Fruit fly (Drosophila melanogaster) whole organism, embryonic: Measurements from ENCODE around the gene SrpRalpha.

Source experiments
- Atf6 ChIP-seq: fragments of 200-800 bp; sonication (Bioruptor generic); IDR thresholded peaks from 2 replicates; pipeline ENCODE4 v1.3.6; 2022; ENCODE audit warnings: missing biosample characterization, missing genetic modification characterization
- BEAF-32 ChIP-seq: fragments of 200-800 bp; sonication (Bioruptor generic); optimal IDR thresholded peaks from 3 replicates; lab custom pipeline; 2017; ENCODE audit warnings: missing biosample characterization, missing genetic modification characterization, mild to moderate bottlenecking, moderate library complexity, missing genetic modification reagents
- CG10147 ChIP-seq: fragments of 200-800 bp; sonication (Bioruptor generic); optimal IDR thresholded peaks from 2 replicates; lab custom pipeline; 2019; ENCODE audit warnings: missing biosample characterization, mild to moderate bottlenecking, missing genetic modification characterization, moderate library complexity
- CG11398 ChIP-seq: fragments of 200-800 bp; sonication (Bioruptor generic); optimal IDR thresholded peaks from 2 replicates; lab custom pipeline; 2016; ENCODE audit warnings: missing biosample characterization, missing genetic modification characterization
- CG11504 ChIP-seq: fragments of 200-800 bp; sonication (Bioruptor generic); optimal IDR thresholded peaks from 3 replicates; lab custom pipeline; 2019; ENCODE audit warnings: missing biosample characterization, mild to moderate bottlenecking, missing genetic modification characterization, moderate library complexity
- CG13296 ChIP-seq: fragments of 200-800 bp; sonication (Bioruptor generic); optimal IDR thresholded peaks from 3 replicates; lab custom pipeline; 2018; ENCODE audit warnings: missing biosample characterization, mild to moderate bottlenecking, missing genetic modification characterization
- CG14710 ChIP-seq: fragments of 200-800 bp; sonication (Bioruptor generic); optimal IDR thresholded peaks from 3 replicates; lab custom pipeline; 2019; ENCODE audit warnings: missing biosample characterization, mild to moderate bottlenecking, missing genetic modification characterization, moderate library complexity
- CG15073 ChIP-seq: fragments of 200-800 bp; sonication (Bioruptor generic); optimal IDR thresholded peaks from 2 replicates; lab custom pipeline; 2016; ENCODE audit warnings: missing biosample characterization, missing genetic modification characterization
- CG1603 ChIP-seq: fragments of 200-800 bp; sonication (Bioruptor generic); optimal IDR thresholded peaks from 2 replicates; lab custom pipeline; 2019; ENCODE audit warnings: missing biosample characterization, mild to moderate bottlenecking, missing genetic modification characterization, moderate library complexity
- CG1647 ChIP-seq: fragments of 200-800 bp; sonication (Bioruptor generic); optimal IDR thresholded peaks from 3 replicates; lab custom pipeline; 2016; ENCODE audit warnings: missing biosample characterization, missing genetic modification characterization
- CG16863 ChIP-seq: fragments of 200-800 bp; sonication (Bioruptor generic); optimal IDR thresholded peaks from 3 replicates; lab custom pipeline; 2016; ENCODE audit warnings: missing biosample characterization, missing genetic modification characterization
- CG30431 ChIP-seq: fragments of 200-800 bp; sonication (Bioruptor generic); optimal IDR thresholded peaks from 2 replicates; lab custom pipeline; 2017; ENCODE audit warnings: missing biosample characterization, missing genetic modification characterization
- CG31365 ChIP-seq: fragments of 200-800 bp; sonication (Bioruptor generic); optimal IDR thresholded peaks from 2 replicates; lab custom pipeline; 2018; ENCODE audit warnings: missing biosample characterization, mild to moderate bottlenecking, missing genetic modification characterization
- CG3163 ChIP-seq: fragments of 200-800 bp; sonication (Bioruptor generic); optimal IDR thresholded peaks from 3 replicates; lab custom pipeline; 2016; ENCODE audit warnings: missing biosample characterization, missing genetic modification characterization
- CG32532 ChIP-seq: fragments of 200-800 bp; sonication (Bioruptor generic); IDR thresholded peaks from 2 replicates; pipeline ENCODE4 v1.3.6; 2022; ENCODE audit warnings: missing biosample characterization, missing genetic modification characterization
- CG4424 ChIP-seq: fragments of 200-800 bp; sonication (Bioruptor generic); optimal IDR thresholded peaks from 3 replicates; lab custom pipeline; 2016; ENCODE audit warnings: missing biosample characterization, missing genetic modification characterization
- CG6254 ChIP-seq: fragments of 200-800 bp; sonication (Bioruptor generic); optimal IDR thresholded peaks from 3 replicates; lab custom pipeline; 2017; ENCODE audit warnings: mild to moderate bottlenecking, missing biosample characterization, missing genetic modification reagents, missing genetic modification characterization
- CG9437 ChIP-seq: fragments of 200-800 bp; sonication (Bioruptor generic); optimal IDR thresholded peaks from 2 replicates; lab custom pipeline; 2018; ENCODE audit warnings: missing biosample characterization, mild to moderate bottlenecking, missing genetic modification characterization
- CG9817 ChIP-seq: fragments of 200-800 bp; sonication (Bioruptor generic); optimal IDR thresholded peaks from 2 replicates; lab custom pipeline; 2018; ENCODE audit warnings: missing biosample characterization, mild to moderate bottlenecking, missing genetic modification characterization, moderate library complexity
- D ChIP-seq, 2 experiments: fragments of 200-800 bp in 1 of 2; fragments of >200 bp in 1 of 2; sonication (Bioruptor generic) in 1 of 2; optimal IDR thresholded peaks; 2 replicates in 1 of 2; 3 replicates in 1 of 2; lab custom pipeline; 2017; ENCODE audit warnings: mild to moderate bottlenecking in 1 of 2, missing biosample characterization in 1 of 2, missing genetic modification characterization in 1 of 2, missing genetic modification reagents in 1 of 2
- H15 ChIP-seq: fragments of 200-800 bp; sonication (Bioruptor generic); IDR thresholded peaks from 3 replicates; pipeline ENCODE4 v1.3.6; 2022; ENCODE audit warnings: missing biosample characterization, missing genetic modification characterization
- Hsf ChIP-seq: fragments of 200-800 bp; sonication (Bioruptor generic); optimal IDR thresholded peaks from 3 replicates; lab custom pipeline; 2016; ENCODE audit warnings: missing biosample characterization, missing genetic modification characterization
- MESR4 ChIP-seq: fragments of 200-800 bp; sonication (Bioruptor generic); optimal IDR thresholded peaks from 2 replicates; lab custom pipeline; 2018; ENCODE audit warnings: missing biosample characterization, mild to moderate bottlenecking, missing genetic modification characterization, moderate library complexity
- NC2α ChIP-seq: fragments of 200-800 bp; sonication (Bioruptor generic); optimal IDR thresholded peaks from 2 replicates; lab custom pipeline; 2016; ENCODE audit warnings: missing biosample characterization, missing genetic modification characterization
- Oaz ChIP-seq: fragments of 200-800 bp; sonication (Bioruptor generic); IDR thresholded peaks from 2 replicates; pipeline ENCODE4 v1.3.6; 2022; ENCODE audit warnings: missing biosample characterization, missing genetic modification characterization
- Optix ChIP-seq: fragments of 200-800 bp; sonication (Bioruptor generic); IDR thresholded peaks from 3 replicates; pipeline ENCODE4 v1.3.6; 2022; ENCODE audit warnings: missing biosample characterization, missing genetic modification characterization
- Scr ChIP-seq: fragments of 200-800 bp; sonication (Bioruptor generic); IDR thresholded peaks from 2 replicates; pipeline ENCODE4 v1.3.6; 2022; ENCODE audit warnings: missing biosample characterization, missing genetic modification characterization; ENCODE audit not compliant: partially characterized antibody
- Sry-δ ChIP-seq: fragments of 200-800 bp; sonication (Bioruptor generic); optimal IDR thresholded peaks from 2 replicates; lab custom pipeline; 2016; ENCODE audit warnings: missing biosample characterization, missing genetic modification characterization
- ac ChIP-seq: fragments of 200-800 bp; sonication (Bioruptor generic); optimal IDR thresholded peaks from 3 replicates; lab custom pipeline; 2017; ENCODE audit warnings: missing biosample characterization, mild to moderate bottlenecking, missing genetic modification characterization
- ara ChIP-seq: fragments of 200-800 bp; sonication (Bioruptor generic); IDR thresholded peaks from 2 replicates; pipeline ENCODE4 v1.3.6; 2022; ENCODE audit warnings: missing biosample characterization, missing genetic modification characterization
- ato ChIP-seq: fragments of 200-800 bp; sonication (Bioruptor generic); IDR thresholded peaks from 2 replicates; pipeline ENCODE4 v1.3.6; 2022; ENCODE audit warnings: missing biosample characterization, missing genetic modification characterization; ENCODE audit not compliant: partially characterized antibody
- dan ChIP-seq: fragments of 200-800 bp; sonication (Bioruptor generic); IDR thresholded peaks from 2 replicates; pipeline ENCODE4 v1.3.6; 2022; ENCODE audit warnings: missing biosample characterization, missing genetic modification characterization
- dati ChIP-seq: fragments of 200-800 bp; sonication (Bioruptor generic); IDR thresholded peaks from 2 replicates; pipeline ENCODE4 v1.3.6; 2022; ENCODE audit warnings: missing biosample characterization, missing genetic modification characterization
- dimm ChIP-seq: fragments of 200-800 bp; sonication (Bioruptor generic); IDR thresholded peaks from 2 replicates; pipeline ENCODE4 v1.3.6; 2022; ENCODE audit warnings: missing biosample characterization, missing genetic modification characterization
- dm ChIP-seq: fragments of 200-800 bp; sonication (Bioruptor generic); optimal IDR thresholded peaks from 3 replicates; lab custom pipeline; 2016; ENCODE audit warnings: missing biosample characterization, missing genetic modification characterization
- eve ChIP-seq, 2 experiments: fragments of >200 bp; optimal IDR thresholded peaks; 2 replicates each; lab custom pipeline; 2017; ENCODE audit warnings: missing biosample characterization in 2 of 2, missing genetic modification characterization in 2 of 2
- exex ChIP-seq: fragments of 200-800 bp; sonication (Bioruptor generic); optimal IDR thresholded peaks from 4 replicates; lab custom pipeline; 2018; ENCODE audit warnings: missing biosample characterization, mild to moderate bottlenecking, missing genetic modification characterization, moderate library complexity
- gsb ChIP-seq: fragments of 200-800 bp; sonication (Bioruptor generic); IDR thresholded peaks from 2 replicates; pipeline ENCODE4 v1.3.6; 2022; ENCODE audit warnings: missing biosample characterization, missing genetic modification characterization
- nmo ChIP-seq: fragments of 200-800 bp; sonication (Bioruptor generic); optimal IDR thresholded peaks from 2 replicates; lab custom pipeline; 2018; ENCODE audit warnings: missing biosample characterization, mild to moderate bottlenecking, missing genetic modification characterization, moderate library complexity
- oc ChIP-seq: fragments of 200-800 bp; sonication (Bioruptor generic); optimal IDR thresholded peaks from 2 replicates; lab custom pipeline; 2018; ENCODE audit warnings: missing biosample characterization, mild to moderate bottlenecking, missing genetic modification characterization, moderate library complexity
- pb ChIP-seq: fragments of 200-800 bp; sonication (Bioruptor generic); optimal IDR thresholded peaks from 3 replicates; lab custom pipeline; 2016; ENCODE audit warnings: missing biosample characterization, missing genetic modification characterization
- pfk ChIP-seq: fragments of 200-800 bp; sonication (Bioruptor generic); optimal IDR thresholded peaks from 2 replicates; lab custom pipeline; 2018; ENCODE audit warnings: missing biosample characterization, mild to moderate bottlenecking, missing genetic modification characterization, moderate library complexity
- pum ChIP-seq: fragments of 200-800 bp; sonication (Bioruptor generic); optimal IDR thresholded peaks from 2 replicates; lab custom pipeline; 2016; ENCODE audit warnings: missing biosample characterization, missing genetic modification characterization
- ro ChIP-seq: fragments of 200-800 bp; sonication (Bioruptor generic); IDR thresholded peaks from 2 replicates; pipeline ENCODE4 v1.3.6; 2022; ENCODE audit warnings: missing biosample characterization, missing genetic modification characterization
- run ChIP-seq: fragments of 200-800 bp; sonication (Bioruptor generic); optimal IDR thresholded peaks from 3 replicates; lab custom pipeline; 2018; ENCODE audit warnings: missing biosample characterization, mild to moderate bottlenecking, missing genetic modification characterization
- shn ChIP-seq: fragments of 200-800 bp; sonication (Bioruptor generic); optimal IDR thresholded peaks from 3 replicates; lab custom pipeline; 2016; ENCODE audit warnings: missing biosample characterization, missing genetic modification characterization
- sug ChIP-seq: fragments of 200-800 bp; optimal IDR thresholded peaks from 2 replicates; lab custom pipeline; 2019; ENCODE audit warnings: missing biosample characterization, mild to moderate bottlenecking, missing genetic modification characterization, moderate library complexity
- tup ChIP-seq: fragments of 200-800 bp; sonication (Bioruptor generic); optimal IDR thresholded peaks from 2 replicates; lab custom pipeline; 2016; ENCODE audit warnings: missing biosample characterization, mild to moderate bottlenecking, missing genetic modification characterization, moderate library complexity
- wdn ChIP-seq: fragments of 200-800 bp; sonication (Bioruptor generic); IDR thresholded peaks from 2 replicates; pipeline ENCODE4 v1.3.6; 2022; ENCODE audit warnings: missing biosample characterization, missing genetic modification characterization
- wor ChIP-seq: fragments of 200-800 bp; sonication (Bioruptor generic); IDR thresholded peaks from 2 replicates; pipeline ENCODE4 v1.3.6; 2022; ENCODE audit warnings: missing biosample characterization, missing genetic modification characterization
- yki ChIP-seq: fragments of >200 bp; optimal IDR thresholded peaks from 3 replicates; lab custom pipeline; 2018

The SrpRalpha gene

dm6 chrX:11137566-11138186 is 8.8 kb upstream of the SrpRalpha start, which contains the start of gene CDK2AP1 (continued):
- no peak for TF ChIP-seq ac (GFP tag; lab: Kevin White, UChicago)
- TF ChIP-seq dan (GFP tag; lab: Robert Waterston, UW): no peak
- no peak for TF ChIP-seq pb (GFP tag; lab: Kevin White, UChicago)
- TF ChIP-seq CG31365: no peak
- no peak for TF ChIP-seq exex (tag; lab: Kevin White, UChicago)
- TF ChIP-seq pfk (GFP tag; lab: Kevin White, UChicago): no peak
- no peak for TF ChIP-seq eve (GFP tag; optimal IDR thresholded peaks at IDR 0.05; lab: Kevin White, UChicago)
- TF ChIP-seq CG4424 (GFP tag; lab: Kevin White, UChicago): no peak
- TF ChIP-seq sug (tag; lab: Kevin White, UChicago): peak; percentile 66
- no peak for TF ChIP-seq D (optimal IDR thresholded peaks at IDR 0.05; lab: Kevin White, UChicago)
- TF ChIP-seq D (GFP tag; optimal IDR thresholded peaks at IDR 0.05; lab: Kevin White, UChicago): no peak
- peak; percentile 35 for TF ChIP-seq Hsf (GFP tag; lab: Kevin White, UChicago)
- no peak for TF ChIP-seq CG10147
- no peak for TF ChIP-seq H15 (GFP tag; lab: Robert Waterston, UW)
- peak; percentile 4 for TF ChIP-seq CG11398 (GFP tag; lab: Kevin White, UChicago)
- no peak for TF ChIP-seq Atf6 (GFP tag; lab: Robert Waterston, UW)
- peak; percentile 22 for TF ChIP-seq pum
- TF ChIP-seq CG1647 (GFP tag; lab: Kevin White, UChicago): no peak
- TF ChIP-seq run (tag; lab: Kevin White, UChicago): no peak
- peak; percentile 80 for TF ChIP-seq ato (GFP tag; lab: Robert Waterston, UW)
- peak; percentile 36 for TF ChIP-seq nmo (GFP tag; lab: Kevin White, UChicago)
- peak; percentile 24 for TF ChIP-seq CG32532
- TF ChIP-seq Sry-δ (GFP tag; lab: Kevin White, UChicago): peak; percentile 81
- no peak for TF ChIP-seq CG11504 (tag; lab: Kevin White, UChicago)
- no peak for TF ChIP-seq Oaz (GFP tag; lab: Robert Waterston, UW)
- TF ChIP-seq tup (GFP tag; lab: Kevin White, UChicago): no peak
- TF ChIP-seq wor (GFP tag; lab: Robert Waterston, UW): no peak
- TF ChIP-seq ro (GFP tag; lab: Robert Waterston, UW): no peak
- TF ChIP-seq CG13296 (GFP tag; lab: Kevin White, UChicago): no peak
- no peak for TF ChIP-seq gsb (GFP tag; lab: Robert Waterston, UW)
- TF ChIP-seq dm (GFP tag; lab: Kevin White, UChicago): peak; percentile 14
- peak; percentile 12 for TF ChIP-seq CG16863 (GFP tag; lab: Kevin White, UChicago)
- TF ChIP-seq Scr: peak; percentile 69
- TF ChIP-seq CG14710 (tag; lab: Kevin White, UChicago): peak; percentile 66
- TF ChIP-seq wdn (GFP tag; lab: Robert Waterston, UW): no peak
- no peak for TF ChIP-seq ara (GFP tag; lab: Robert Waterston, UW)
- TF ChIP-seq BEAF-32 (GFP tag; lab: Kevin White, UChicago): peak; percentile 78
- peak; percentile 88 for TF ChIP-seq MESR4 (GFP tag; lab: Kevin White, UChicago)
- no peak for TF ChIP-seq dati (GFP tag; lab: Robert Waterston, UW)
- TF ChIP-seq CG30431 (GFP tag; lab: Kevin White, UChicago): peak; percentile 22
- TF ChIP-seq NC2α (GFP tag; lab: Kevin White, UChicago): no peak
- peak; percentile 15 for TF ChIP-seq CG9817 (tag; lab: Kevin White, UChicago)
- no peak for TF ChIP-seq CG9437
- TF ChIP-seq CG15073 (GFP tag; lab: Kevin White, UChicago): no peak
- TF ChIP-seq dimm: no peak
- peak; percentile 22 for TF ChIP-seq CG3163 (GFP tag; lab: Kevin White, UChicago)
- TF ChIP-seq oc (tag; lab: Kevin White, UChicago): peak; percentile 66
- TF ChIP-seq CG1603: peak; percentile 77
- no peak for TF ChIP-seq CG6254 (GFP tag; lab: Kevin White, UChicago)
- TF ChIP-seq shn: peak; percentile 43
- no peak for TF ChIP-seq Optix (GFP tag; lab: Robert Waterston, UW)
- no peak for TF ChIP-seq yki
